Worm (Caenorhabditis elegans) whole organism, L4 larva: ENCODE measurements around the gene H20E11.1.

Experiments
- dmd-6 ChIP-seq: fragments of 200-800 bp; sonication (Bioruptor generic); IDR thresholded peaks from 2 replicates; pipeline ENCODE4 v1.3.6; 2022; ENCODE audit warnings: missing genetic modification reagents, missing genetic modification characterization, missing compliant biosample characterization
- gei-8 ChIP-seq: fragments of 200-800 bp; sonication (Bioruptor generic); optimal IDR thresholded peaks from 2 replicates; lab custom pipeline; 2018; ENCODE audit warnings: mild to moderate bottlenecking, missing genetic modification characterization, missing compliant biosample characterization
- pha-4 ChIP-seq, 2 experiments: fragments of 150-350 bp in 1 of 2; fragments of 200-800 bp in 1 of 2; sonication (Bioruptor generic) in 1 of 2; IDR thresholded peaks in 1 of 2; optimal IDR thresholded peaks in 1 of 2; 2 replicates each; pipeline versions ENCODE4 v1.3.6 to Lab custom; 2014 to 2022; ENCODE audit warnings: missing genetic modification characterization in 2 of 2, missing genetic modification reagents in 2 of 2, missing biosample characterization in 1 of 2, missing compliant biosample characterization in 1 of 2
- skn-1 ChIP-seq: fragments of 150-350 bp; optimal IDR thresholded peaks from 2 replicates; lab custom pipeline; 2014; ENCODE audit warnings: missing biosample characterization, missing genetic modification characterization
- zip-11 ChIP-seq: fragments of 200-800 bp; sonication (Bioruptor generic); IDR thresholded peaks from 2 replicates; pipeline ENCODE4 v1.3.6; 2022; ENCODE audit warnings: missing genetic modification characterization, missing compliant biosample characterization

DNA sequence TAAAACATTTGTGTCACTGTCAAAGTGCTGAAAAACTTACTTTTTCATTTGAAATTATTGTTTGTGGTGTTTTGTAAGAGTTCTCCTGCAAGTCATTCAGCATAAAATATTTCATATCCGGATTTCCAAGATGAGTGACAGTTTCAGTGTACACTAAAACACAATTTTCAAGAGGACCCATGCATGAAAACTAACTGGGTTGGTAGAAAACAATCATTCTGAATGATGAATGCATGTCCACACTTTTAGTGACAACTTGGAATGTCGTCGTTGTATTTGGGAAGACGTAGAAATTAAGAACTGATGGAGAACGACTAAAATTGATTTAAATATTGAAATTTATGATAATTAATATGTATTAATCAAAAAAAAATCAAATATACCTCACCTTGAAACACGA, 8.2 kb upstream of the H20E11.1 start:
- TF ChIP-seq zip-11 (GFP tag; lab: Robert Waterston, UW) (no peak), pha-4 (GFP tag; IDR thresholded peaks at IDR 0.05; lab: Robert Waterston, UW) (no peak), pha-4 (tag; optimal IDR thresholded peaks at IDR 0.05; lab: Kevin White, UChicago) (no peak), dmd-6 (no peak), gei-8 (no peak), skn-1 (tag; lab: Kevin White, UChicago) (no peak)
